Worm (Caenorhabditis elegans): Measurements from ENCODE around the gene EEED8.18.
A peak's percentile ranks its signal among the peaks of the same experiment; 100 is the strongest.

EEED8.18 gene

DNA sequence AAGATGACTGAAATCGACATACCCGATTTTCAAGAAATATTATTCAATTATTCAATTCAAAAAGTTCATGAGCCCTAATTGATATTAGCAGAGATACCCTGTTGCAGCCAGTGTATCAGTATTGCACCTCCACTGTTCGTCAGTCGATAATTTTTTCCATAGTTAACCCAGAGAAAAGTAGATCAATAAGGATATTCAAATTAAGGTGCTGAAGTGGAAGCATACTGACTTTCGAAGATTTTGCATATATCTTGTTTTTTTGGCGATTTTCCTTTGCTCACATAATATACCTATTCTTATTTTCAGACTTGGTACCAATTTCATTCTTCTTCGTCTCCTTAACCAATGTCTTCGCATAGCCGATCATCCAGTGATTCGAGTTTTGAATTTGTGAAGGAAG is 6.5 kb upstream of the EEED8.18 start, which contains the start of gene EEED8.15:
TSS of gene EEED8.15 (plus strand) at position 301 of the 400 bp plus-strand sequence.
- TF ChIP-seq nhr-28 (tag; optimal IDR thresholded peaks at IDR 0.05) = no peak
- no peak for TF ChIP-seq fos-1 (tag; optimal IDR thresholded peaks at IDR 0.05)
- TF ChIP-seq hlh-17 (GFP tag; optimal IDR thresholded peaks at IDR 0.05; ENCODE audit: borderline replicate concordance) = no peak
- TF ChIP-seq nhr-11 (tag; optimal IDR thresholded peaks at IDR 0.05) = no peak
- no peak for TF ChIP-seq sup-37 (GFP tag; optimal IDR thresholded peaks at IDR 0.05)
- TF ChIP-seq ceh-90 (tag; optimal IDR thresholded peaks at IDR 0.05) = no peak
- TF ChIP-seq snpc-4 (tag; optimal IDR thresholded peaks at IDR 0.05) = no peak
- no peak for TF ChIP-seq rnt-1 (tag; optimal IDR thresholded peaks at IDR 0.05)

DNA sequence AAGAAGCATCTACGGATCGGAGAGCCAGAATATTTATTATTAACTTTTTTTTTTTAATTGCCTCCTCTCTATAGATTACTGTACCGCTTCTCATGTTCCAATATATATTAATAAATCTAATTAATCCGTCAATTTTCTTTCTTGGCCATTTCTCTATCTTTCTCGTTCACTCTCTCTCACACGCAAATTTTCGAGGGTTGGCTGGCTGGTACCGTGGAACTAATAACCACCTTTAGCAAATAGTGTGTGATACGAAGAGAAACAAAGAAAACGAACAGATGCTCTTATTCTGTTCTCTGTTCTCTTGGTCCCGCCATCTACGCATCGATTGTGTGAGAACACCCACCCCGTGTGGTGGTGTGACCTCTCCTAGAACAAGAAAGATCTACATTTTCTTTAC is 5.9 kb upstream of the EEED8.18 start:
- no peak for TF ChIP-seq nhr-90 (tag; optimal IDR thresholded peaks at IDR 0.05; ENCODE audit: poor library complexity)
- TF ChIP-seq nhr-85 (tag) = no peak
- TF ChIP-seq lin-15B (tag; optimal IDR thresholded peaks at IDR 0.05) = no peak
- TF ChIP-seq nhr-20 (tag; optimal IDR thresholded peaks at IDR 0.05) = no peak
- TF ChIP-seq egl-27 (tag; optimal IDR thresholded peaks at IDR 0.05) = no peak
- no peak for TF ChIP-seq mef-2 (tag; optimal IDR thresholded peaks at IDR 0.05)
- no peak for TF ChIP-seq C16A3.4 (tag; optimal IDR thresholded peaks at IDR 0.05)

DNA sequence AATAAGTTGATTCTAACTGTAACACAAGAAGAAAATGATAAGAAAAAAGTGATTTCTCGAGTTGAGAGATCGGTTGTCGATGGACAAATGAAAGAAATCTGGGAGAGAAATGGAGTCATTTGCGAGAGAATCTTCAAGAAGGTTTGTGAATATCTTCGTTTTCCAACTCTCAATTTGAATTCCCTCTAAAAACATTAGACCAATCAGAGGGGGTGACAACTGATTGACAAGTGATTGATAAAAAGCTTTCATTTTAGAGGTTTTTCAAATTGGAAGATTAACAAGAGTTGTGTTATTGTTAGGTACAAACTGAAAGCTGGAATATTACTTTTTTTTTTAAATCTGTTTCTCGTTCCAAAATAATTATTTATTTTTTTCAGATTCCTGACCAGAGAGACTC is 5.5 kb upstream of the EEED8.18 start:
- TF ChIP-seq efl-1 (optimal IDR thresholded peaks at IDR 0.05) (no peak), efl-1 (GFP tag; optimal IDR thresholded peaks at IDR 0.05 in 1 of 2) (peak in 1 of 2 experiments; percentile 23), C04F5.9 (tag; optimal IDR thresholded peaks at IDR 0.05) (no peak)

- no peak for TF ChIP-seq rnt-1 (tag; optimal IDR thresholded peaks at IDR 0.05)
- TF ChIP-seq elt-3 (tag; optimal IDR thresholded peaks at IDR 0.05) = peak in 1 of 6 experiments; percentile 2
- no peak for TF ChIP-seq hlh-4 (tag; optimal IDR thresholded peaks at IDR 0.05)
- no peak for TF ChIP-seq efl-3 (GFP tag; optimal IDR thresholded peaks at IDR 0.05)
- TF ChIP-seq zip-4 (GFP tag; optimal IDR thresholded peaks at IDR 0.05) = no peak
- TF ChIP-seq lin-39 (tag; optimal IDR thresholded peaks at IDR 0.05) = no peak
- no peak for TF ChIP-seq irx-1 (tag; optimal IDR thresholded peaks at IDR 0.05)
- no peak for TF ChIP-seq mep-1 (tag; optimal IDR thresholded peaks at IDR 0.05)
- peak; percentile 14 for TF ChIP-seq blmp-1 (tag; optimal IDR thresholded peaks at IDR 0.05)
- TF ChIP-seq unc-130 (tag; optimal IDR thresholded peaks at IDR 0.05) = no peak
Measured at ce11 chrII:5416204-5416764, 3.9 kb upstream of the EEED8.18 start, which contains the start of gene EEED8.2. Gene EEED8.2, plus strand, starts transcription at chrII:5416714.

DNA sequence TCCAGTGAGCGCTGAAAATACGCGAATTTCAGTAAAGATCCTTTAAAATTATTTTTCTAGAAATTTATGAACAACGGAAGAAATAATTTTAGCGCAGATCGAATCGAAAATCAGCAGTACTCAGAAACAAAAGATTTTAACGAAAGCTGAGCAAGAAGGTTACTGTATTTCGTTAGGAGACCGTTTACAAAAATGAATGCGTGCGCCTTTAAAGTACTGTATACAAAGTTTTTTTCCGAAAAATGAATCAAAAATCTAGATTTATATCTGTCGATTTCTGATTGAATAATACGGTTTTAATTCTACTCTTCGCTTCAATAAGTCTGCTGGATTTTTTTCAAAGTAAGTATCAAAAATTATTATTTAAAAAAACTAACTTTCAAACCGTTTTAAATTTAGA is 1.6 kb upstream of the EEED8.18 start, which contains the start of the genes EEED8.14 and EEED8.3:
TSS of gene EEED8.14 (minus strand) at position 13 of the 400 bp plus-strand sequence.
TSS of gene EEED8.3 (plus strand) at position 237 of the 400 bp plus-strand sequence.
- no peak for TF ChIP-seq ceh-88 (GFP tag; IDR thresholded peaks at IDR 0.05)
- no peak for TF ChIP-seq nhr-11 (tag; optimal IDR thresholded peaks at IDR 0.05)
- TF ChIP-seq ceh-8 (GFP tag; optimal IDR thresholded peaks at IDR 0.05) = no peak
- TF ChIP-seq fkh-8 (tag; optimal IDR thresholded peaks at IDR 0.05) = no peak
- no peak for TF ChIP-seq lir-3 (tag; optimal IDR thresholded peaks at IDR 0.05; ENCODE audit: poor library complexity)
- TF ChIP-seq pqm-1 (tag; optimal IDR thresholded peaks at IDR 0.05) = no peak
- TF ChIP-seq lin-35 (GFP tag; optimal IDR thresholded peaks at IDR 0.05) = no peak
- TF ChIP-seq snu-23 (GFP tag; optimal IDR thresholded peaks at IDR 0.05) = no peak
- no peak for TF ChIP-seq dpl-1 (GFP tag; optimal IDR thresholded peaks at IDR 0.05)
- no peak for TF ChIP-seq mab-9 (GFP tag; IDR thresholded peaks at IDR 0.05)
- TF ChIP-seq lin-39 (tag; optimal IDR thresholded peaks at IDR 0.05) = no peak
- no peak for TF ChIP-seq ces-1 (GFP tag; optimal IDR thresholded peaks at IDR 0.05)
- no peak for TF ChIP-seq F16B12.6 (tag; optimal IDR thresholded peaks at IDR 0.05)
- no peak for TF ChIP-seq nhr-19 (GFP tag; conservative IDR thresholded peaks at IDR 0.05)
- TF ChIP-seq zip-4 (GFP tag; optimal IDR thresholded peaks at IDR 0.05) = no peak
- TF ChIP-seq grh-1 (GFP tag; IDR thresholded peaks at IDR 0.05) = no peak
- TF ChIP-seq zag-1 (tag; optimal IDR thresholded peaks at IDR 0.05) = no peak

Measured in whole organism, L1 larva.